Worm (Caenorhabditis elegans) whole organism, late embryonic: ENCODE measurements around the gene daf-14.

ENCODE experiments used
- ama-1 ChIP-seq: fragments of 150-350 bp; optimal IDR thresholded peaks from 2 replicates; lab custom pipeline; 2014
- ceh-19 ChIP-seq: fragments of 200-800 bp; sonication (Bioruptor generic); optimal IDR thresholded peaks from 2 replicates; lab custom pipeline; 2018; ENCODE audit warnings: mild to moderate bottlenecking, missing genetic modification characterization, missing compliant biosample characterization
- ceh-22 ChIP-seq: sonication (generic microtip); optimal IDR thresholded peaks from 2 replicates; lab custom pipeline; 2017; ENCODE audit warnings: missing biosample characterization, missing genetic modification characterization
- ceh-24 ChIP-seq: sonication (generic microtip); optimal IDR thresholded peaks from 2 replicates; lab custom pipeline; 2016; ENCODE audit warnings: mild to moderate bottlenecking, missing genetic modification characterization, missing compliant biosample characterization
- elt-2 ChIP-seq: sonication (generic microtip); optimal IDR thresholded peaks from 2 replicates; lab custom pipeline; 2016; ENCODE audit warnings: missing genetic modification reagents, missing genetic modification characterization, missing compliant biosample characterization
- fkh-10 ChIP-seq: fragments of 150-350 bp; optimal IDR thresholded peaks from 2 replicates; lab custom pipeline; 2014; ENCODE audit warnings: missing biosample characterization, missing genetic modification reagents, missing genetic modification characterization
- hlh-13 ChIP-seq: fragments of 200-800 bp; sonication (Bioruptor generic); optimal IDR thresholded peaks from 2 replicates; lab custom pipeline; 2018; ENCODE audit warnings: mild to moderate bottlenecking, missing genetic modification characterization, missing compliant biosample characterization
- lim-6 ChIP-seq: sonication (generic microtip); optimal IDR thresholded peaks from 2 replicates; lab custom pipeline; 2016; ENCODE audit warnings: missing genetic modification characterization, missing compliant biosample characterization
- nhr-11 ChIP-seq: fragments of 150-350 bp; optimal IDR thresholded peaks from 2 replicates; lab custom pipeline; 2014; ENCODE audit warnings: missing biosample characterization, missing genetic modification characterization
- npax-4 ChIP-seq: sonication (generic microtip); optimal IDR thresholded peaks from 2 replicates; lab custom pipeline; 2016; ENCODE audit warnings: missing genetic modification characterization, missing compliant biosample characterization
- pha-4 ChIP-seq: fragments of 150-350 bp; optimal IDR thresholded peaks from 2 replicates; lab custom pipeline; 2018; ENCODE audit warnings: missing biosample characterization, missing genetic modification reagents, missing genetic modification characterization
- pqm-1 ChIP-seq: sonication (generic microtip); optimal IDR thresholded peaks from 2 replicates; lab custom pipeline; 2016; ENCODE audit warnings: missing genetic modification characterization, missing compliant biosample characterization
- rnt-1 ChIP-seq: sonication (generic microtip); optimal IDR thresholded peaks from 2 replicates; lab custom pipeline; 2016; ENCODE audit warnings: missing genetic modification characterization, missing compliant biosample characterization
- tbx-2 ChIP-seq: sonication (generic microtip); optimal IDR thresholded peaks from 2 replicates; lab custom pipeline; 2016; ENCODE audit warnings: missing genetic modification characterization, missing compliant biosample characterization

ce11 chrIV:10215393-10215792 is 35.0 kb upstream of the daf-14 start:
- TF ChIP-seq npax-4 (tag; lab: Kevin White, UChicago) (no peak), pqm-1 (no peak), pha-4 (tag; lab: Kevin White, UChicago) (no peak), lim-6 (tag; lab: Kevin White, UChicago) (no peak), nhr-11 (tag; lab: Kevin White, UChicago) (no peak), tbx-2 (tag; lab: Kevin White, UChicago) (no peak), fkh-10 (no peak), hlh-13 (GFP tag; lab: Kevin White, UChicago) (no peak), ama-1 (lab: Kevin White, UChicago) (no peak), rnt-1 (no peak), ceh-24 (tag; lab: Kevin White, UChicago) (no peak), elt-2 (no peak), ceh-19 (GFP tag; lab: Kevin White, UChicago) (no peak), ceh-22 (tag; lab: Kevin White, UChicago) (no peak)
